Worm (Caenorhabditis elegans): Measurements from ENCODE around the gene Y38E10A.1.

DNA sequence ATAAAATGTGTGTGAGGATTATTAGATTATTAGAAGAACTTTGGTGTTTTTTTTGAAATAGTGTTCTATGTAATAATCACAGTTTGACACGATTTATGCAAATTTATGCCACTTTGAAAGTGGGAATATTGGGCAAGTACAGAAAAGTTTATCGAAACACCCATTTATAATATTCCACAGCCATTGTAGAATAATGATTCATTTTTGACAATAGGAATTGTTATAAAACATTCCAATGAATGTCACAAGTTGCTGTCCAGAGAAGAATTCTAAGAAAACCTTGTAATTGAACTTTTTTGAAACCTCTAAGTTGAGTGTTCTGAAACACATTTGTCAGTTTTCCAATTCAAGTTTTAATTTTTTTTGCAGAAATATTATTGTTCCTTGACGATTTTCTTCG lies 41.8 kb upstream of the Y38E10A.1 start, which contains the start of gene nspe-4:
- TF ChIP-seq tra-4 (tag; optimal IDR thresholded peaks at IDR 0.05): no peak
- no peak for TF ChIP-seq aly-1 (tag; optimal IDR thresholded peaks at IDR 0.05)
- TF ChIP-seq ceh-13 (GFP tag; optimal IDR thresholded peaks at IDR 0.05): no peak
- TF ChIP-seq ama-1 (optimal IDR thresholded peaks at IDR 0.05): no peak
- no peak for TF ChIP-seq B0310.2 (tag; optimal IDR thresholded peaks at IDR 0.05)
- TF ChIP-seq flt-1 (GFP tag; IDR thresholded peaks at IDR 0.05): no peak
- TF ChIP-seq pes-1 (GFP tag; IDR thresholded peaks at IDR 0.05): no peak
- TF ChIP-seq tbx-37 (GFP tag; conservative IDR thresholded peaks at IDR 0.05): no peak
- TF ChIP-seq sea-1 (GFP tag; conservative IDR thresholded peaks at IDR 0.05): no peak
- TF ChIP-seq F13C5.2 (tag; optimal IDR thresholded peaks at IDR 0.05): no peak
- TF ChIP-seq scrt-1 (GFP tag; IDR thresholded peaks at IDR 0.05): no peak

All from whole organism, early embryonic.